Fruit fly (Drosophila melanogaster) whole organism: Measurements from ENCODE around the gene Ythdc1.

Experiments used
- CG8478 ChIP-seq: fragments of >200 bp; optimal IDR thresholded peaks from 2 replicates; lab custom pipeline; 2018; ENCODE audit warnings: inconsistent platforms
- Dll ChIP-seq: fragments of >200 bp; optimal IDR thresholded peaks from 2 replicates; lab custom pipeline; 2017
- EcR ChIP-seq, 2 experiments: fragments of >200 bp; optimal IDR thresholded peaks; 2 replicates each; lab custom pipeline; 2017; ENCODE audit warnings: missing biosample characterization in 2 of 2, missing genetic modification characterization in 2 of 2, missing genetic modification reagents in 2 of 2
- pan ChIP-seq: fragments of >200 bp; optimal IDR thresholded peaks from 2 replicates; lab custom pipeline; 2017
- psq ChIP-seq: fragments of >200 bp; optimal IDR thresholded peaks from 2 replicates; lab custom pipeline; 2017
- usp ChIP-seq: fragments of >200 bp; optimal IDR thresholded peaks from 2 replicates; lab custom pipeline; 2017; ENCODE audit warnings: missing biosample characterization, missing genetic modification characterization, mixed read lengths

Ythdc1 gene

DNA sequence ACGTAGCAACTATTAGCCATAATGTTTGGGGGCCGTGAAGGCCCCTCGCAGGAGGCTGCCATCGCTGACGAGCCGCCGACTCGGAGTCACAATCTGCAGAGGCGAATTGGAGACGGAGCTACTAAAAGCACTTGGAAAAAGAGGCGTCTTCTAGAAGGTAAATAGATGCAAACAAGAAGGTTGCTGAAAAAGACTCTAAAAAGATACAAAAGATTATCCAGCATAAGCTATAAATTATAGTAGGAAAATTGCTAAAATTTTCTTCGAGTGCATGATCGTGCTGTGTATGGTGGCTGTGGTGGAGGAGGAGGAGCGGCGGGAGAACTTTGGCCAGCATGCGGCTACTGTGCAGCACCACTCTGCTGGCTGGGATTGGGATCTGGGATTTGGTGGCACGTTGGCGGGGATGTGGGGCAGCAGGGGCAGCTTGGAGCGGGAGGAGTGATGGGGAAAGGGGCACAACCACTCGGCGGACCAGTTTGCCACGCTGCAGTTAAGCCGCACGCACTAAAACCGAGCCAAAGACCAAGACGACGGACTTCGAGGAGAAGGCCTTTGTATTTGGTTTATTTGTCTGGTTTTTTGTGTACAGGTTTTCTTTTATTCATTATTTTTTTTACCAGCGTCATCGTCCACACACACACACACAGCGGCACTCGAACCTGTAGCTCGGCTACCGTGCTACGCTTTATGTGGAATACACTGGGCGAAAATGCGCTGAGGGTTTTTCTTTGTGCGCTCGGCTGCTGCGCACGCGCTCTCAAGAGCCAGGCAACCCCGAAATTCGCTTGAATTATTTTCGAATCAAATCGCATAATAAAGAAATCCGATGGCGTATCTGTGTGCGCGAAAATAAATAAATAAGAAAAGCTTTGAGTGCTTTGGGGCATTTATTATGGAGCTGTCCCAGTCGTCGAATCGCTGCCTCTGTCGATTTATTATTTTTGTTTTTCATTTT lies 15.0 kb upstream of the Ythdc1 start:
- no peak for TF ChIP-seq pan
- TF ChIP-seq psq (lab: Kevin White, UChicago), result no peak
- no peak for TF ChIP-seq usp (GFP tag; lab: Kevin White, UChicago)
- no peak for TF ChIP-seq Dll (lab: Kevin White, UChicago)
- TF ChIP-seq CG8478, result no peak
- TF ChIP-seq EcR (GFP tag; optimal IDR thresholded peaks at IDR 0.05; lab: Kevin White, UChicago), result no peak

DNA sequence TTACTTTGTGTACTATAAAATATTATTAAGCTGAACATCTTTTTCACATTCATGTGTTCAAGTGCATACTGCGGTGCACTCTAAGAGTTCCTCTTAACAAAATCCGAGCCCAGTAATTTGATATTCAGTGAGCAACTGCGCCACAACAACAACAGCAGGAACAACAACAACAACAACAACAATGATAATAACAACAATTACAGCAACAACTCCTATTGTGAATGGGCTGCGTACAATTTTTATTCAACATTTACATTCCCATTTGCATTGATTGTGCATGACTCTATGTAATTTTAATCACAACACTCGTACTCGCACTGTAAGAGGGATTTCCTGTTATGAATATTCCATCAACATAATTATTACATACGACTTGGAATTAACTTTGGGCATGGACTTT lies 13.6 kb upstream of the Ythdc1 start:
- no peak for TF ChIP-seq usp (GFP tag; lab: Kevin White, UChicago)
- no peak for TF ChIP-seq psq (lab: Kevin White, UChicago)
- TF ChIP-seq EcR (GFP tag; optimal IDR thresholded peaks at IDR 0.05; lab: Kevin White, UChicago), result no peak
- no peak for TF ChIP-seq Dll (lab: Kevin White, UChicago)
- TF ChIP-seq CG8478, result no peak
- TF ChIP-seq pan, result no peak

DNA sequence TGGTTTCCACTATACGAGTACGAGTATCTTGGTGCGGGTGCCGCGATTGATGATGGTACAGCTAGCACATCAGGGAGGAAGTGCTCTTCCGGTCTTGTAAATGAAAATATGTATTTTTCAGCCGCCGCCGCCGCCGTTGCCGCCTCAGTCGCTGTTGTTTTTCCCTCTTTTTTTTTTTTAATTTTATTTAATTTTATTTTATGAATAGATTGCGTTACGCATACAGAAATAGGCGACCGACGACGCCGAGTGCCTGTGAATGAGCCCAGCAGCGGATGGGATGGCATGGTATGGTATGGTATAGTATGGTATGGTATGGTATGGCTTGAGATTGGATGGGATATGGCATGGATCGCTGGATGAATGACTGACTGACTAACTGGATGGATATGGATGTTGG lies 12.8 kb upstream of the Ythdc1 start:
- no peak for TF ChIP-seq CG8478
- TF ChIP-seq pan, result no peak
- TF ChIP-seq EcR (GFP tag; optimal IDR thresholded peaks at IDR 0.05; lab: Kevin White, UChicago), result no peak
- TF ChIP-seq usp (GFP tag; lab: Kevin White, UChicago), result no peak
- TF ChIP-seq Dll (lab: Kevin White, UChicago), result no peak
- TF ChIP-seq psq (lab: Kevin White, UChicago), result no peak

DNA sequence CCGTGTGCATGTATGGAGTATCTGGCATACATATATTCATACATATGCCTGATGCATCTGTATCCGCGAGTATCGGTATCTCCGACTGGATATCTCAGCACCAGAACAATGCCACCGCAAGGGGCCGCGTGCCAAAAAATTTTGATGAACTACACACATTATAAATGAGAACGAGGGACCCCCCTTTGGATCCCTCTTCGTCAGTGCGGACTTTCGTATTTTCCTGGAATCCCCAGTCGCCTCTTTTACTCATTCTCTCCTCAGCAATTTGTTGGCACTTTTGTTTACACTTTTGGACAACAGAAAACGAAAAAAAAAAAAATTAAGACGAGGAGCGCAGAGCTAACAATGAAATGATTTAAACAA lies 11.4 kb upstream of the Ythdc1 start:
- TF ChIP-seq psq (lab: Kevin White, UChicago), result no peak
- no peak for TF ChIP-seq Dll (lab: Kevin White, UChicago)
- TF ChIP-seq EcR (GFP tag; optimal IDR thresholded peaks at IDR 0.05; lab: Kevin White, UChicago), result no peak
- TF ChIP-seq usp (GFP tag; lab: Kevin White, UChicago), result no peak
- TF ChIP-seq pan, result no peak
- TF ChIP-seq CG8478, result no peak

DNA sequence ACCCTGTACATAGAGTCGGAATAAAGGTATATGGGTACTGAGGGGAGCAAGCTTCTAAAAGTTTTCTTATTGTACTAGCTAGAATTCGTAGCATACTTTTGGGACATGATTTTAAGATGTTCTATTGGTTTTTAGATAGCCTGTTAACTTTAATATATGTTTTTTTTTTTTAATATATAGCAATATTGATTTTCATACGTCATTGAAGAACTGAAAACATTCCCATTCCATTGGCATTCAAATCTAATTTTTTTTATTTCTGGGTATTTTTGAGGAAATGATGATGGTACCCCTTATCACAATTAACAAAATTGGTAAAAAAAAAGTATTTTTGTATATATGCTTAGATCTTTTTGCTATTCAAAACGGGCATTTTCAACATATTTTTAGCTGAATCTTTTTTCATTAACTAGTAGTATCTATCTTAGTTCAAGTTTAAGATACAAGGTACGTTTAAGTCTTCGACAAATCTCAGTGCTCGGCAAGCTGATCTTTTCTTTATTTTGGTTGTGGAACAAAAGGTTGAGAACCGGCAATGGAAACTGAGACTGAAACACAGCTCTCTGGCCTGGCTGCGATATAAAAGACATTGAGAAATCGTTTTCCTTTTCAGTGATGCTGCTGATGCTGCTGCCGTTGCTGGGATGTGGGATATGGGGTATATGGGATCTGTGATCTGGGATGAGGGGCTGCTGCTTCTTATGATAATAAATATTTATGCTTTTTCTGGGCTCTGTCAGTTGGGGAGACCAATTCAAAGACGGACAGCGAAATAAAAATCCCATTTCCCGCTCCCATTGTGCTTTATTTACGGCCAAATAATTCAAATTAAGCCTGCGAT lies 10.8 kb upstream of the Ythdc1 start:
- TF ChIP-seq Dll (lab: Kevin White, UChicago) (no peak), pan (peak; percentile 92)

DNA sequence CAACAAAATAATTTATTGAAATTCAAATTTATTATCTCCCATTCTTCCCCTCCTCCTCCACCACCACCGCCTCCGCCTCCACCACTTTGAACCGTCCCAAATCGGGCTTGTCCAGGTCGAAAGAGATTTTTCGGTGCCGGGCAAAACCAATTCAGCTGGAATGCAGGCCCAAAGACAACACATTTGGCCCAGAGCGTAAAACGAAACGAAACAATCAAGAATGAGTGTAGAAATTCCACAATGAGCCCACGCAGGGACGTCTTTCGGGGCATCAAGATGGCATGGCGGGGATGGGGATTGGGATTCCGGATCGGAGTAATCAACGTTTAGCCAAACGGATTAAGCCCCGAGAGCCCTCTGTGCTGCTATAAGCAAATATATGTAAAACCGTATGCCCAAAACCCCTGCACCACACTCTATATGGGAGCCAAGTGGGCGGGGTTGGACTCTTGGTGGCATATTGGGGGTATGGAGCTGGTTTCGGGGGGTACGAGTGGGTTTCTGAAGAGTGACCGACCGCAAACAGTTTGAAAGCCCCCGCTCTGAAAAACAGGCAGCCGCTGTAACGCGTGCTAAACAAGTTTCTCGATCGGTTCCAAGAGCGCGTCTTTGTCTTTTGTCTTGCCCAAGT lies 10.1 kb upstream of the Ythdc1 start:
- TF ChIP-seq EcR (GFP tag; optimal IDR thresholded peaks at IDR 0.05; lab: Kevin White, UChicago) (peak in 1 of 2 experiments; percentile 46), CG8478 (no peak), pan (no peak), usp (GFP tag; lab: Kevin White, UChicago) (no peak), Dll (lab: Kevin White, UChicago) (peak; percentile 53), psq (lab: Kevin White, UChicago) (no peak)

DNA sequence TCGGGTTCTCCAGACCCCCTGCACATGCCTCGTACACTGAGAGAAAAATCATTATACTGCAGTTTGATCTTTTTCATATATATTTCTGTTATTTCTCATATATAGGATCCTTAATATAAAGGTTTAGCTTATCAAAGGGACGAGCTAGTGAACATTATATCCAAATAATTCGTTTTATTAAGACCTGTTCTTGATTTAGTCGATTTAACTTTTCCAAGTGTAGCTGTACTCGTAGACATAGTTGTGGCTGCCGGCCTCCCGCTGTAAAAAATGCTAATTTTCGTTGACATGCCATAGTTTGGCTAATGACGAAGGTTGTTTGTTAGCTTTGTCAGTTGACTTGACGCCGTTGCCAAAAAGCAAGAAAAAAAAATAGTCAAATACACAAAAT lies 8.5 kb upstream of the Ythdc1 start:
- TF ChIP-seq Dll (lab: Kevin White, UChicago) (no peak), usp (GFP tag; lab: Kevin White, UChicago) (no peak), pan (no peak), CG8478 (no peak)

DNA sequence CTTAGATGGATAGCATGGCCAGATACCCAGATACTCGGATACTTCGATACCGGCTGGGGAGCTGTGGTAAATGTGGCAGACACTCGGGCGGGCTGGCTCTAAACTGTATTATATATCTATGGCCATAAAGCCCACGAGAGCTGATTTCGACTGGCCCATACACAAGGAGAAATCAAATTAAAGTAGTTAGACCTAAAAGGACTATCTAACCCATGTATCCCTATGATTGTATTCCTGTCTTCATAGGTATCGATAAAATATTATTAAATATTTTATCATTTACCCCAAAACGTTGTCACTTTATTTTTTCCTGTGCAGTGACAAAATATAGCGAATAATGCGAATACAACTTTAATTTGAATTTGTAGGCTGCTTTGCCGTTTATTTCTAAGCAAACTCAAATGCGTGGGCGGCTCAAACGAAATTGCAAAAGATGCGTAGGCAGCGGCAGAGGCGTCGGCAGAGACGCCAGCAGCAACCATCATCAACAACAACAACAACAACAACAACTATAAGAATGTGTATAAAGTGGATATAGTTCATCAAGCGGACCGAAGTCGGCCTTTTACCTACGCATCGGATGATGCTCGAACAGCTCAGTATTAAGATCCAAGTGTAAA lies 8.0 kb upstream of the Ythdc1 start:
- no peak for TF ChIP-seq psq (lab: Kevin White, UChicago)
- TF ChIP-seq CG8478, result no peak

DNA sequence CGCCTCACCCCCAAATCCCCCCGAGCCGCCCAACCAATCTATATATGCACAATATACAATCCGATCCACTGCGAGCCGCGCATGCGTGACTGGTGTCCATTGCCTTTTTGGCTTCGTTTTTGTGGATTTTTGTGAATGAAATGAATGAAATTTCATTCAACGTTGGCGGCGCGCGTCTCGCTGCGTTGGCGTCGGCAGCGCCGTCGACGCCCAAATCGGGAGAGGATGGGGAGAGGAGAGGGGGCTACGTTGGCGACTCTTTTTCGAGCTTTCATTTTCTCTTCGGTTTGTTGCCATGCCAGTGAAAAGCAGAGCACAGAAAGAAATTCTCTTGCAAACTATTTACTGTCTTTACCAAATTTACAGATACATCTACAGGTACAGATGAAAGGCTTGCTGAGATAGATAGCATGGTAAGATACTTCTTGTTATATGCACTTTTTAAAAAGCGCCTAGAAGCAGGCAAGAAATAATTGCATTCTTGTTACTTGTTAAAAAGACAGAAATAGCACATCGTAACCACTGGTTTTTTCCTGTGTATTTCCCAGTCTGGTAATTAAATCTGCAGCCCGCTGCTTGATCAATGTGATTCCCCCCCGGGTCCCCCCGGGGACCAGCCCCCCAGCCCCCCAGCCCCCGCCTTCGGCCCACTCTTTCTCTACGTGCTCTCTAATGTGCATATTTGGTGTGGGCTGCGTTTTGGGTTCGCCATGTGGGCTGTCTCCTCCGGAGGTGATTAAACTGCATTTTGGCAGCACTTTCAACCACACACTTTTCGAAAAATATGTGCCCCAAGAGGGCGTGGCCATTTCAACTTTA lies 6.5 kb upstream of the Ythdc1 start:
- TF ChIP-seq Dll (lab: Kevin White, UChicago) (no peak), CG8478 (no peak), psq (lab: Kevin White, UChicago) (no peak), usp (GFP tag; lab: Kevin White, UChicago) (no peak), pan (no peak), EcR (GFP tag; optimal IDR thresholded peaks at IDR 0.05; lab: Kevin White, UChicago) (no peak)

DNA sequence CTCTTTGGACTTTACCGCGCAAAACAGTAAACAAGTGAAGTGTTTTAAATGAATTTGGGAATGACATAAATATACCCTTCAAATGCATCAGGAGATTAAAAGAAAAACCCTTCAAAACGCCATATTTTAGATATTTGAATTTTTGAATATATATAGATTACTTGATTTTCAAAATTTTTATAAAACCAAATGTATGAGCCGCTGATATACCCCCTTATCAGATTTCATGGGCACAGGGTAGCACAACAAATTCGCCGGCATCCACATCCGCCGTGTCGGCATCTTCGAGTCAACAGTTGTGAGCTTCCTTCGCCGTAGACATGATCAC lies 4.0 kb upstream of the Ythdc1 start, which contains the start of gene Ids:
Gene Ids, plus strand, starts transcription at position 304 of the 328 bp plus-strand sequence.
- TF ChIP-seq usp (GFP tag; lab: Kevin White, UChicago) (no peak), pan (peak; percentile 84), CG8478 (no peak)

DNA sequence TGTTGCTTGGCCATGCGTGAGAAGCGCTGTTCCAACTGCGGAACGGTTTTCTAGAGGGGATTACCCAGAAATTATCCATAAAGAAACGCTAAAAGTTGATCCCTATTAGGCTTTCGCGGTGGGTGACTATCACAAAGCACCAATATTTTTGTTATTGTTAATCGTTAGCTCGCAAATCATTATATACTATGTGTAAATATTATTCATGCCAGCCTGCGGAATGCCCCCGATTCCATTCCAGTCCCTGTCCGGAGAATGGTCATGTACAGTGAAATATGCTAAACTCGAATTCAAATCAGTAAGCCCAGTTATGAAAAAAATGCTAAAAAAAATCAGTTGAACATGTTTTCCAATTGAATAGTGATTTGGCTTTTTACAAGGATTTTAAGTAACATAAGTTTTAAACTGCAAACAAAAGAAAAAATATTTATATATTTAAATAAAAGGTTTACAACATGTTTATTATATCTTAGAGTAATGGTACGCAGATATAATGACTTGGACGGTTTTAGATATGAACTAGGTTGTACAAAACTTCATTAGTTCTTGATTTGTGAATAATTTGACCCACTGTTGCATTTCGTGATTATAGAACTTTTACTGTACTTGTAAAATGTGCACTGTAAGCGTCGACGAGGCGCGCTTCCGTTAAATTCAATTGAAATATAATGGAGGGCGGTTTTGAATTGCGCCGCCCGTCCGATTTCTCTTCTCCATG lies 3.4 kb upstream of the Ythdc1 start:
- TF ChIP-seq psq (lab: Kevin White, UChicago), result no peak
